Worm (Caenorhabditis elegans) whole organism, midembryonic: ENCODE measurements around the gene rpn-5.

Experiments
- cog-1 ChIP-seq: sonication (generic microtip); optimal IDR thresholded peaks from 2 replicates; lab custom pipeline; 2016; ENCODE audit warnings: missing genetic modification characterization, missing compliant biosample characterization
- flt-1 ChIP-seq: fragments of 200-800 bp; sonication (Bioruptor generic); IDR thresholded peaks from 2 replicates; pipeline ENCODE4 v1.3.6; 2022; ENCODE audit warnings: missing genetic modification characterization, missing compliant biosample characterization
- klf-2 ChIP-seq: fragments of 200-800 bp; sonication (Bioruptor generic); conservative IDR thresholded peaks from 2 replicates; pipeline ENCODE4 v1.3.6; 2022; ENCODE audit warnings: missing genetic modification reagents, missing genetic modification characterization, missing compliant biosample characterization
- ztf-29 ChIP-seq: fragments of 200-800 bp; sonication (Bioruptor generic); IDR thresholded peaks from 2 replicates; pipeline ENCODE4 v1.3.6; 2022; ENCODE audit warnings: missing genetic modification reagents, missing genetic modification characterization, missing compliant biosample characterization

DNA sequence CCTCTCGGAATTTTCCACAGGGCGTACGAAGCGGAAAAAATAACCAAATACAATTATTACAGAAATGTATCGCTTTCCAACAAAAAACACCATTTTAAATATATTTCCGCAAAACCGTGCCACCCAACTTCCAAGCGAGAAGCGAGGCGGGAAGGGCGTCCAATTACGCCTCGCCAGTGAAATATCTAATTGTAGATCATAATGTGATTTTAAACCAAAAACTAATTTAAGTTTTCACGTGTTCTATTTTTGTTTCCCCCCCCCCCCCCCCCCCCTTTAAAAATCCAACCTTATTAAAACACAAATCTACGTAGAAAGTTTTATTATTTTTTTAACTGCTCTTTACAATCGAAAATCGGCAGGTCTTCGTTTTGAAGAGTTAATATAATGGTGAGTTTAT, 8.8 kb downstream of the rpn-5 start, which contains the start of gene F10G7.12:
- no peak for TF ChIP-seq cog-1 (tag; lab: Kevin White, UChicago)
- no peak for TF ChIP-seq flt-1 (GFP tag; lab: Robert Waterston, UW)
- TF ChIP-seq ztf-29 (GFP tag; lab: Robert Waterston, UW), result no peak
- TF ChIP-seq klf-2, result no peak
